Fruit fly (Drosophila melanogaster) Kc167 (cell line): Measurements from ENCODE around the gene CG12818.

Experiments used
- Myc ChIP-seq: fragments of >200 bp; optimal IDR thresholded peaks from 2 replicates; lab custom pipeline; 2017; ENCODE audit warnings: missing external identifiers
- Sin3A ChIP-seq: fragments of >200 bp; optimal IDR thresholded peaks from 2 replicates; lab custom pipeline; 2018; ENCODE audit warnings: missing external identifiers
- h ChIP-seq: fragments of >200 bp; optimal IDR thresholded peaks from 3 replicates; lab custom pipeline; 2018; ENCODE audit warnings: missing external identifiers
- psq ChIP-seq: fragments of >200 bp; optimal IDR thresholded peaks from 2 replicates; lab custom pipeline; 2017; ENCODE audit warnings: missing external identifiers
- ttk ChIP-seq: sonication (Bioruptor generic); optimal IDR thresholded peaks from 2 replicates; lab custom pipeline; 2017; ENCODE audit warnings: missing external identifiers

- TF ChIP-seq psq (lab: Kevin White, UChicago) (no peak), h (no peak), Sin3A (no peak), Myc (no peak), ttk (lab: Kevin White, UChicago) (no peak)
Observed at dm6 chr3R:10332823-10333263, 1.5 kb downstream of the CG12818 start, which contains the start of gene sle.
